Fruit fly (Drosophila melanogaster) whole organism: Measurements from ENCODE around the gene salr.

Experiments
- EcR ChIP-seq, 2 experiments: fragments of >200 bp; optimal IDR thresholded peaks; 2 replicates each; lab custom pipeline; 2017; ENCODE audit warnings: missing biosample characterization in 2 of 2, missing genetic modification characterization in 2 of 2, missing genetic modification reagents in 2 of 2
- usp ChIP-seq: fragments of >200 bp; optimal IDR thresholded peaks from 2 replicates; lab custom pipeline; 2017; ENCODE audit warnings: missing biosample characterization, missing genetic modification characterization, mixed read lengths

dm6 chr2L:11405514-11405913 is 46.8 kb downstream of the salr start:
- TF ChIP-seq EcR (GFP tag; optimal IDR thresholded peaks at IDR 0.05; lab: Kevin White, UChicago) (no peak), usp (GFP tag; lab: Kevin White, UChicago) (no peak)
